Worm (Caenorhabditis elegans) whole organism, L2 larva: ENCODE measurements around the gene srz-25.
"Not testable (repeated sequence)": the region's sequence is repeated elsewhere in the genome, so short reads cannot be mapped to it uniquely, and the experiment has no call there.

Source experiments
- F13H6.1 ChIP-seq: sonication (generic microtip); optimal IDR thresholded peaks from 2 replicates; lab custom pipeline; 2016; ENCODE audit warnings: missing genetic modification characterization, missing compliant biosample characterization
- ZK546.5 ChIP-seq: sonication (generic microtip); optimal IDR thresholded peaks from 2 replicates; lab custom pipeline; 2017; ENCODE audit warnings: missing biosample characterization, missing genetic modification characterization
- aly-2 ChIP-seq: fragments of 150-350 bp; optimal IDR thresholded peaks from 2 replicates; lab custom pipeline; 2014; ENCODE audit warnings: missing biosample characterization, missing genetic modification characterization
- ama-1 ChIP-seq: fragments of 150-350 bp; optimal IDR thresholded peaks from 2 replicates; lab custom pipeline; 2018; ENCODE audit warnings: inconsistent platforms
- elt-3 ChIP-seq: sonication (generic microtip); optimal IDR thresholded peaks from 2 replicates; lab custom pipeline; 2017; ENCODE audit warnings: missing biosample characterization, missing genetic modification characterization
- lsy-2 ChIP-seq, 2 experiments: fragments of 150-350 bp in 1 of 2; sonication (generic microtip) in 1 of 2; optimal IDR thresholded peaks; 2 replicates each; lab custom pipeline; 2014 to 2017; ENCODE audit warnings: missing biosample characterization in 2 of 2, missing genetic modification characterization in 2 of 2
- mab-5 ChIP-seq: fragments of 150-350 bp; optimal IDR thresholded peaks from 2 replicates; lab custom pipeline; 2014; ENCODE audit warnings: missing biosample characterization, missing genetic modification characterization
- mbf-1 ChIP-seq: sonication (generic microtip); optimal IDR thresholded peaks from 2 replicates; lab custom pipeline; 2017; ENCODE audit warnings: missing biosample characterization, missing genetic modification characterization
- nhr-11 ChIP-seq: fragments of 150-350 bp; optimal IDR thresholded peaks from 2 replicates; lab custom pipeline; 2014; ENCODE audit warnings: missing biosample characterization, missing genetic modification characterization
- nhr-25 ChIP-seq: fragments of 150-350 bp; sonication (generic microtip); optimal IDR thresholded peaks from 3 replicates; lab custom pipeline; 2014; ENCODE audit warnings: missing biosample characterization, missing genetic modification characterization
- nhr-6 ChIP-seq: fragments of 150-350 bp; optimal IDR thresholded peaks from 2 replicates; lab custom pipeline; 2014; ENCODE audit warnings: missing biosample characterization, missing genetic modification characterization
- nhr-77 ChIP-seq: fragments of 150-350 bp; optimal IDR thresholded peaks from 2 replicates; lab custom pipeline; 2014; ENCODE audit warnings: missing biosample characterization, missing genetic modification characterization
- sem-4 ChIP-seq: fragments of 150-350 bp; optimal IDR thresholded peaks from 2 replicates; lab custom pipeline; 2014; ENCODE audit warnings: missing biosample characterization, missing genetic modification reagents, missing genetic modification characterization
- skn-1 ChIP-seq: sonication (generic microtip); optimal IDR thresholded peaks from 2 replicates; lab custom pipeline; 2017; ENCODE audit warnings: missing biosample characterization, missing genetic modification characterization
- sma-9 ChIP-seq, 2 experiments: fragments of 150-350 bp in 1 of 2; sonication (generic microtip) in 1 of 2; optimal IDR thresholded peaks; 2 replicates each; lab custom pipeline; 2014 to 2016; ENCODE audit warnings: missing genetic modification characterization in 2 of 2, mild to moderate bottlenecking in 1 of 2, missing biosample characterization in 1 of 2, missing compliant biosample characterization in 1 of 2, missing genetic modification reagents in 1 of 2, moderate library complexity in 1 of 2
- snpc-4 ChIP-seq: fragments of 150-350 bp; optimal IDR thresholded peaks from 2 replicates; lab custom pipeline; 2014; ENCODE audit warnings: missing biosample characterization, missing genetic modification characterization
- unc-62 ChIP-seq: fragments of 150-350 bp; optimal IDR thresholded peaks from 2 replicates; lab custom pipeline; 2014; ENCODE audit warnings: missing biosample characterization, missing genetic modification reagents, missing genetic modification characterization
- ztf-1 ChIP-seq: fragments of 200-800 bp; sonication (Bioruptor generic); conservative IDR thresholded peaks from 2 replicates; pipeline ENCODE4 v1.3.6; 2022; ENCODE audit warnings: missing genetic modification characterization, missing compliant biosample characterization

srz-25 gene

DNA sequence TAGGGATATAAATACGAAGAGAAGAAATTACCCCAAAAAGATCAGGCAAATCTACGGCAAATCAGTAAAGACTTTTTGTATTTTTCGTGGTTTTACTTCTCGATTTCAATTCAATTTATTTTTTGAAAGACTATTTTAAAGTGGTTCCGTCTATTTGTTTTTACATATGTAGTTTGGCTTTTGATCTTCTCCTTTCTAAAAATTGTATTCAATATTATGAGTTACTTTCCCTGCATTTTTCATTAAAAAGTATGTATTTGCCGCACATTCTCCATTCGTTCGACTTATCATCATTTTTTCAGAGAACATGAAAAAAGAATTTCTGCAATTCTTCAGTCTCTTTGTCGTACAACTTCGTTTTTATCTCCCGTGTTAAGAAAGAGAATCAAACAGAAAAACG lies 26.5 kb downstream of the srz-25 start, which contains the start of gene C38D9.2:
C38D9.2 (plus strand) TSS at position 301 of the 400 bp plus-strand sequence.
- no peak for TF ChIP-seq elt-3
- no peak for TF ChIP-seq F13H6.1

ce11 chrV:17580017-17580416 lies 39.6 kb downstream of the srz-25 start:
- TF ChIP-seq unc-62 (GFP tag; lab: Kevin White, UChicago): no peak
- TF ChIP-seq sma-9 (GFP tag; optimal IDR thresholded peaks at IDR 0.05; lab: Kevin White, UChicago): no peak
- no peak for TF ChIP-seq sma-9 (tag; optimal IDR thresholded peaks at IDR 0.05; lab: Kevin White, UChicago)
- TF ChIP-seq nhr-6: no peak
- no peak for TF ChIP-seq mab-5 (tag; lab: Kevin White, UChicago)
- TF ChIP-seq aly-2: no peak
- no peak for TF ChIP-seq nhr-11 (tag; lab: Kevin White, UChicago)
- TF ChIP-seq sem-4 (tag; lab: Kevin White, UChicago): no peak
- TF ChIP-seq ztf-1 (GFP tag; lab: Robert Waterston, UW): no peak
- no peak for TF ChIP-seq mbf-1 (tag; lab: Kevin White, UChicago)
- no peak for TF ChIP-seq snpc-4 (tag; lab: Kevin White, UChicago)
- TF ChIP-seq nhr-25 (tag; lab: Kevin White, UChicago): no peak
- TF ChIP-seq ZK546.5: no peak
- TF ChIP-seq lsy-2 (tag; optimal IDR thresholded peaks at IDR 0.05; lab: Kevin White, UChicago): no peak
- no peak for TF ChIP-seq ama-1 (lab: Kevin White, UChicago)
- TF ChIP-seq skn-1 (tag; lab: Kevin White, UChicago): no peak
- no peak for TF ChIP-seq nhr-77 (tag; lab: Kevin White, UChicago)

DNA sequence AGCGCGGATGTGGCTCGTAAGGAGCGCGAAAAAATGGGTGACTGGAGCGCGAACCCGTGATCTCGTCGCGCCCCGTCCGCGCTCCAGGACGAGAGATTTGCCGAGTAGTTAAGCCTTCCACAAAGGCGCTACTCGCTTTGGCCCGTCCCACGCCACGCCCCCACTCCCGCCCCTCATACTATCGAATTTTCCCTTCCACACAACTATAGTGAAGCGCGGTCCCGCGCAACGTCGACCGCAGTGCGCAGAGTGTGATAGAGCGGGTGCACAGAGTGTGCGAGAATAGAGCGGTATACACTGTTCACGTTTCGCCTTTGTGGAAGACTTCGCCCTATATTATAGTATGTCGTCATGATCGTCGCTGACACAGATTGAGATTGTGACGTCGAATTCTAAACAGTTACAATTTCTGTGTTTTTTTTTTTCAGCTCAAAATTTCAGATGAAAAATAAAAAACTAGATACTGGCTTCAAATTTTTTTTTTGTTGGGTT lies 44.0 kb downstream of the srz-25 start, which contains the start of gene fbxa-133:
fbxa-133 (plus strand) TSS at position 442 of the 492 bp plus-strand sequence.
- TF ChIP-seq nhr-25 (tag; lab: Kevin White, UChicago); skn-1 (tag; lab: Kevin White, UChicago); sma-9 (GFP tag; optimal IDR thresholded peaks at IDR 0.05; lab: Kevin White, UChicago); sma-9 (tag; optimal IDR thresholded peaks at IDR 0.05; lab: Kevin White, UChicago): not testable (repeated sequence)
